Worm (Caenorhabditis elegans) whole organism, late embryonic: ENCODE results near the gene F58E2.4.

Experiments
- fkh-10 ChIP-seq: fragments of 150-350 bp; optimal IDR thresholded peaks from 2 replicates; lab custom pipeline; 2014; ENCODE audit warnings: missing biosample characterization, missing genetic modification reagents, missing genetic modification characterization
- pha-4 ChIP-seq: fragments of 150-350 bp; optimal IDR thresholded peaks from 2 replicates; lab custom pipeline; 2018; ENCODE audit warnings: missing biosample characterization, missing genetic modification reagents, missing genetic modification characterization

- no peak for TF ChIP-seq fkh-10
- no peak for TF ChIP-seq pha-4
Measured at ce11 chrIV:3436021-3436420, 27.2 kb upstream of the F58E2.4 start, which contains the start of gene srz-32.
